Worm (Caenorhabditis elegans) whole organism, early embryonic: Measurements from ENCODE around the gene lpr-4.

ENCODE experiments used
- aly-1 ChIP-seq: sonication (generic microtip); optimal IDR thresholded peaks from 2 replicates; lab custom pipeline; 2016; ENCODE audit warnings: missing genetic modification characterization, missing compliant biosample characterization
- ama-1 ChIP-seq: fragments of 150-350 bp; optimal IDR thresholded peaks from 2 replicates; lab custom pipeline; 2014
- ceh-36 ChIP-seq: sonication (generic microtip); optimal IDR thresholded peaks from 2 replicates; lab custom pipeline; 2016; ENCODE audit warnings: missing genetic modification characterization, inconsistent platforms, missing compliant biosample characterization
- ets-7 ChIP-seq: sonication (generic microtip); optimal IDR thresholded peaks from 2 replicates; lab custom pipeline; 2016; ENCODE audit warnings: missing genotype, missing genetic modification characterization, missing compliant biosample characterization
- hmbx-1 ChIP-seq: sonication (generic microtip); optimal IDR thresholded peaks from 2 replicates; lab custom pipeline; 2016; ENCODE audit warnings: mild to moderate bottlenecking, missing genetic modification characterization, missing compliant biosample characterization
- sea-1 ChIP-seq: fragments of 200-800 bp; sonication (Bioruptor generic); conservative IDR thresholded peaks from 2 replicates; pipeline ENCODE4 v1.3.6; 2022; ENCODE audit warnings: missing genetic modification characterization, missing compliant biosample characterization
- tbx-11 ChIP-seq: fragments of 200-800 bp; sonication (Bioruptor generic); IDR thresholded peaks from 2 replicates; pipeline ENCODE4 v1.3.6; 2022; ENCODE audit warnings: missing genetic modification characterization, missing compliant biosample characterization
- tbx-37 ChIP-seq: fragments of 200-800 bp; sonication (Bioruptor generic); conservative IDR thresholded peaks from 2 replicates; pipeline ENCODE4 v1.3.6; 2022; ENCODE audit warnings: missing genetic modification reagents, missing genetic modification characterization, missing compliant biosample characterization
- tra-4 ChIP-seq: sonication (generic microtip); optimal IDR thresholded peaks from 2 replicates; lab custom pipeline; 2017; ENCODE audit warnings: missing genetic modification characterization, missing compliant biosample characterization

DNA sequence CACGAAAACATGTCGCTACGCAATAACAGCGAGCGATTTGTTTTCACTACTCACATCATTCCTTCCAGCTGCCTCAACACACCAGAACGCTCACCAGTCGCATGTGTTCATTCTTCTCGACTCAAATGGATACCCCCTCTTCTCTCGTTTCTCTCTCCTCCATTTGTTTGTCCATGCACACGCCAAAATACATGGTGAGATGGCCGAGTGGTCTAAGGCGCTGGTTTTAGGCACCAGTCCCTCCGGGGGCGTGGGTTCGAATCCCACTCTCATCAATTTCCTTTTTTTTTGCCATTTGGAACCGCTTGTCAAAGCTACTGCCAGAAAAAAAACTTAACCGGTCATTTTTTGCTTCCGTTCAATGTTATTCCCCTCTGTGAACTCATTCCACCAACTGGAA is 30.6 kb downstream of the lpr-4 start:
- TF ChIP-seq ets-7 (tag; lab: Kevin White, UChicago) (peak; percentile 59), ceh-36 (tag; lab: Kevin White, UChicago) (peak; percentile 77), ama-1 (lab: Kevin White, UChicago) (no peak), sea-1 (GFP tag; lab: Robert Waterston, UW) (no peak; the same call in 1 of the 2 replicates), tra-4 (tag; lab: Kevin White, UChicago) (peak; percentile 54), tbx-11 (GFP tag; lab: Robert Waterston, UW) (peak; percentile 85), aly-1 (peak; percentile 93), tbx-37 (GFP tag; lab: Robert Waterston, UW) (peak; percentile 87), hmbx-1 (peak; percentile 51)
